Worm (Caenorhabditis elegans): ENCODE measurements around the gene T25D1.1.
"Not testable (repeated sequence)": the region's sequence is repeated elsewhere in the genome, so short reads cannot be mapped to it uniquely, and the experiment has no call there.

T25D1.1 gene

ce11 chrX:16502997-16503396 is 16.6 kb upstream of the T25D1.1 start (continued):
- TF ChIP-seq zim-3 (tag; optimal IDR thresholded peaks at IDR 0.05) (no peak), lir-1 (GFP tag; conservative IDR thresholded peaks at IDR 0.05) (no peak)

- TF ChIP-seq hsf-1 (GFP tag; IDR thresholded peaks at IDR 0.05), result peak; percentile 92
Observed at ce11 chrX:16504066-16504465, 15.6 kb upstream of the T25D1.1 start.

ce11 chrX:16505348-16505747 is 14.3 kb upstream of the T25D1.1 start, which contains the start of gene T25D1.3:
TSS of gene T25D1.3 (plus strand) at chrX:16505648.
- TF ChIP-seq F39B2.1 (GFP tag; IDR thresholded peaks at IDR 0.05), result no peak
- TF ChIP-seq F10E7.11 (tag; optimal IDR thresholded peaks at IDR 0.05), result no peak
- no peak for TF ChIP-seq T07F8.4 (tag; optimal IDR thresholded peaks at IDR 0.05)

ce11 chrX:16509607-16510006 is 10.0 kb upstream of the T25D1.1 start:
- TF ChIP-seq attf-3 (GFP tag; conservative IDR thresholded peaks at IDR 0.05), result peak; percentile 79

DNA sequence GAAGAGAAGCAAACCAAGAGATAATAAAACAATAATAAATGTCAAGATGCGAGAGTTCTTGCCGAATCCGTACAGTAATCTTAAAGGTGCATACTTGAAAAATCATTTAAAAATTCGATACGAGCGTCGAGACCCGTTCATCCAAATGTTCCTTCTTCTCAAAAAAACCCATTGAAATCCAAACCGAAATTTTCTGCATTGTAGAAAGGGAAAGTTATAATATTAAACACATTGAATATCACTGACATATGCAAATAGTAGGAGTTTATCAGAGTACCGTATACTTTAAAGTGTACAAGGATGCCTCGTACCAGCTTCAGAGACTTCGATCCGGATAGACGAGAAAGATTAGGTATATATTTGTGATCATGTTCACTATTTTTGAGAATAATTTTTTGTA is 4.4 kb upstream of the T25D1.1 start, which contains the start of gene T25D1.2:
T25D1.2 (plus strand) TSS at position 301 of the 400 bp plus-strand sequence.
- not testable (repeated sequence) for TF ChIP-seq F57A8.1 (GFP tag; optimal IDR thresholded peaks at IDR 0.05); ama-1 (optimal IDR thresholded peaks at IDR 0.05); ama-1 (GFP tag; optimal IDR thresholded peaks at IDR 0.05); chd-7 (tag; optimal IDR thresholded peaks at IDR 0.05)

DNA sequence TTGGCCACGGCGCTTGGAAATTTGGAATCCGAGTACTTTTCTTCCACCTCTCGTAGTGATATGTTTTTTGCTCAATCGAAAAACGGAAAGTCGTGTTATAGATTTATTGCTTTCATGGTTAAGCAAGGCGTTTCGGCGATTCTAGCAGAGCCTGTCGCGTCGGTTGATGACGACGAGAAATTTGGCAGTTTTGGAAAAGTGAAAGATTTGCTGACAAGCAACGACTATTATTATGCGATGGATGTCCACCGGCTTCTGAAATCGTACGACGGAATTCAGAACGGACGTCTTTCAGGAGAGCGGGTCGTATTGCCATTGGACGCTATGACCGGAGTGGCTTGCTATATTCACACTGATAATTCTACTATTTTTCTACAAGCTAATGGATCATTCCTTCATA is 846 bp upstream of the T25D1.1 start:
- TF ChIP-seq ceh-79 (tag; optimal IDR thresholded peaks at IDR 0.05) (no peak), F33H1.4 (GFP tag; IDR thresholded peaks at IDR 0.05) (no peak), dpl-1 (GFP tag; optimal IDR thresholded peaks at IDR 0.05) (no peak), nhr-27 (tag; optimal IDR thresholded peaks at IDR 0.05) (no peak), ccch-3 (GFP tag; optimal IDR thresholded peaks at IDR 0.05) (no peak), sea-2 (GFP tag; IDR thresholded peaks at IDR 0.05) (no peak), hmg-1.2 (GFP tag; IDR thresholded peaks at IDR 0.05) (no peak), snpc-1.3 (tag; optimal IDR thresholded peaks at IDR 0.05; ENCODE audit: insufficient read depth) (no peak), T26A5.8 (tag; optimal IDR thresholded peaks at IDR 0.05) (no peak)

ce11 chrX:16521722-16522121 is 2.1 kb downstream of the T25D1.1 start:
- TF ChIP-seq ceh-79 (tag; optimal IDR thresholded peaks at IDR 0.05) (no peak), hlh-12 (tag; optimal IDR thresholded peaks at IDR 0.05) (no peak), F49E8.2 (tag; optimal IDR thresholded peaks at IDR 0.05; ENCODE audit: insufficient read depth) (no peak), ztf-25 (GFP tag; IDR thresholded peaks at IDR 0.05) (no peak), snpc-4 (GFP tag; optimal IDR thresholded peaks at IDR 0.05) (no peak), snpc-4 (tag; optimal IDR thresholded peaks at IDR 0.05) (no peak), C17E4.6 (GFP tag; IDR thresholded peaks at IDR 0.05) (no peak), egl-44 (GFP tag; IDR thresholded peaks at IDR 0.05) (no peak), egl-18 (GFP tag; IDR thresholded peaks at IDR 0.05) (no peak), hmg-1.2 (GFP tag; IDR thresholded peaks at IDR 0.05) (no peak)

ce11 chrX:16523827-16524226 is 4.2 kb downstream of the T25D1.1 start:
- not testable (repeated sequence) for TF ChIP-seq snpc-4 (GFP tag; optimal IDR thresholded peaks at IDR 0.05)
- TF ChIP-seq snpc-4 (tag; optimal IDR thresholded peaks at IDR 0.05), result peak in 1 of 4 experiments; percentile 27
- TF ChIP-seq B0261.1 (tag; optimal IDR thresholded peaks at IDR 0.05), result peak; percentile 41
- TF ChIP-seq tbp1 (GFP tag; optimal IDR thresholded peaks at IDR 0.05), result peak; percentile 73
- TF ChIP-seq D2030.7 (GFP tag; IDR thresholded peaks at IDR 0.05), result peak; percentile 71
- 0 out of 2 replicates have a peak, but pooled peaks have one; percentile 19 for TF ChIP-seq pbrm-1 (GFP tag; IDR thresholded peaks at IDR 0.05)
- 0 out of 2 replicates have a peak, but pooled peaks have one; percentile 13 for TF ChIP-seq dox-1 (GFP tag; IDR thresholded peaks at IDR 0.05)
- TF ChIP-seq rpc-1 (optimal IDR thresholded peaks at IDR 0.05), result peak; percentile 50
- TF ChIP-seq rpc-1 (tag; optimal IDR thresholded peaks at IDR 0.05), result peak; percentile 67

All from whole organism, young adult.